Worm (Caenorhabditis elegans) whole organism, L4 larva: ENCODE data around the gene C55A6.11.
"Not testable (repeated sequence)": the region's sequence is repeated elsewhere in the genome, so short reads cannot be mapped to it uniquely, and the experiment has no call there.

Source experiments
- F10B5.3 ChIP-seq: sonication (generic microtip); optimal IDR thresholded peaks from 2 replicates; lab custom pipeline; 2016; ENCODE audit warnings: mild to moderate bottlenecking, missing genetic modification characterization, missing compliant biosample characterization
- F26F4.8 ChIP-seq: fragments of 200-800 bp; sonication (Bioruptor generic); conservative IDR thresholded peaks from 2 replicates; pipeline ENCODE4 v1.3.6; 2022; ENCODE audit warnings: missing genetic modification characterization, missing compliant biosample characterization
- R02D3.7 ChIP-seq: fragments of 150-350 bp; sonication (generic microtip); optimal IDR thresholded peaks from 3 replicates; lab custom pipeline; 2014; ENCODE audit warnings: missing biosample characterization, missing genetic modification characterization
- T26A8.4 ChIP-seq: fragments of 200-800 bp; sonication (Bioruptor generic); IDR thresholded peaks from 2 replicates; pipeline ENCODE4 v1.3.6; 2022; ENCODE audit warnings: missing genetic modification characterization, missing compliant biosample characterization
- Y48G9A.11 ChIP-seq: fragments of 200-800 bp; sonication (Bioruptor generic); IDR thresholded peaks from 2 replicates; pipeline ENCODE4 v1.3.6; 2022; ENCODE audit warnings: missing genetic modification reagents, missing genetic modification characterization, missing compliant biosample characterization
- Y75B8A.6 ChIP-seq: fragments of 200-800 bp; sonication (Bioruptor generic); IDR thresholded peaks from 2 replicates; pipeline ENCODE4 v1.3.6; 2022; ENCODE audit warnings: missing genetic modification reagents, missing genetic modification characterization, missing compliant biosample characterization
- arid-1 ChIP-seq: fragments of 200-800 bp; sonication (Bioruptor generic); conservative IDR thresholded peaks from 2 replicates; pipeline ENCODE4 v1.3.6; 2022; ENCODE audit warnings: missing genetic modification reagents, missing genetic modification characterization, missing compliant biosample characterization
- ceh-28 ChIP-seq: fragments of 150-350 bp; optimal IDR thresholded peaks from 2 replicates; lab custom pipeline; 2014; ENCODE audit warnings: missing biosample characterization, missing genetic modification reagents, missing genetic modification characterization
- ceh-32 ChIP-seq: sonication (generic microtip); optimal IDR thresholded peaks from 2 replicates; lab custom pipeline; 2016; ENCODE audit warnings: mild to moderate bottlenecking, missing genetic modification characterization, missing compliant biosample characterization; ENCODE audit not compliant: poor library complexity
- ceh-82 ChIP-seq: sonication (generic microtip); optimal IDR thresholded peaks from 2 replicates; lab custom pipeline; 2017; ENCODE audit warnings: missing biosample characterization, missing genetic modification characterization
- cey-2 ChIP-seq: sonication (generic microtip); optimal IDR thresholded peaks from 3 replicates; lab custom pipeline; 2017; ENCODE audit warnings: missing genetic modification characterization, mild to moderate bottlenecking, missing compliant biosample characterization, antibody characterized with exemption, borderline replicate concordance; ENCODE audit not compliant: insufficient read depth
- ctbp-1 ChIP-seq: fragments of 200-800 bp; sonication (Bioruptor generic); IDR thresholded peaks from 2 replicates; pipeline ENCODE4 v1.3.6; 2022; ENCODE audit warnings: missing genetic modification reagents, missing genetic modification characterization, missing compliant biosample characterization
- daf-12 ChIP-seq: fragments of 150-350 bp; optimal IDR thresholded peaks from 2 replicates; lab custom pipeline; 2014; ENCODE audit warnings: missing biosample characterization, missing genetic modification reagents, missing genetic modification characterization
- daf-8 ChIP-seq: fragments of 200-800 bp; sonication (Bioruptor generic); IDR thresholded peaks from 2 replicates; pipeline ENCODE4 v1.3.6; 2022; ENCODE audit warnings: missing genetic modification characterization, missing compliant biosample characterization
- dmd-8 ChIP-seq: fragments of 200-800 bp; sonication (Bioruptor generic); IDR thresholded peaks from 2 replicates; pipeline ENCODE4 v1.3.6; 2022; ENCODE audit warnings: missing genetic modification characterization, missing compliant biosample characterization
- fkh-10 ChIP-seq: fragments of 150-350 bp; optimal IDR thresholded peaks from 2 replicates; lab custom pipeline; 2014; ENCODE audit warnings: missing biosample characterization, missing genetic modification reagents, missing genetic modification characterization
- gei-8 ChIP-seq: fragments of 200-800 bp; sonication (Bioruptor generic); optimal IDR thresholded peaks from 2 replicates; lab custom pipeline; 2018; ENCODE audit warnings: mild to moderate bottlenecking, missing genetic modification characterization, missing compliant biosample characterization
- hlh-30 ChIP-seq: sonication (generic microtip); optimal IDR thresholded peaks from 2 replicates; lab custom pipeline; 2017; ENCODE audit warnings: antibody characterized with exemption, mild to moderate bottlenecking, missing genetic modification characterization, missing compliant biosample characterization; ENCODE audit not compliant: insufficient read depth
- lin-15B ChIP-seq: fragments of 150-350 bp; sonication (generic microtip); optimal IDR thresholded peaks from 3 replicates; lab custom pipeline; 2014; ENCODE audit warnings: missing biosample characterization, missing genetic modification characterization
- lsy-2 ChIP-seq, 2 experiments: fragments of 150-350 bp in 1 of 2; sonication (generic microtip) in 1 of 2; optimal IDR thresholded peaks; 2 replicates each; lab custom pipeline; 2014 to 2017; ENCODE audit warnings: missing biosample characterization in 2 of 2, missing genetic modification characterization in 2 of 2
- mdl-1 ChIP-seq, 2 experiments: fragments of 150-350 bp in 1 of 2; sonication (generic microtip) in 1 of 2; optimal IDR thresholded peaks; 2 replicates each; lab custom pipeline; 2014 to 2017; ENCODE audit warnings: missing biosample characterization in 2 of 2, missing genetic modification characterization in 2 of 2
- mes-2 ChIP-seq: sonication (generic microtip); optimal IDR thresholded peaks from 2 replicates; lab custom pipeline; 2016; ENCODE audit warnings: missing genotype, mild to moderate bottlenecking, missing genetic modification characterization, missing compliant biosample characterization; ENCODE audit not compliant: poor library complexity, severe bottlenecking
- mxl-2 ChIP-seq: fragments of 200-800 bp; sonication (Bioruptor generic); conservative IDR thresholded peaks from 2 replicates; pipeline ENCODE4 v1.3.6; 2022; ENCODE audit warnings: missing genetic modification reagents, missing genetic modification characterization, missing compliant biosample characterization
- nhr-102 ChIP-seq: sonication (generic microtip); optimal IDR thresholded peaks from 2 replicates; lab custom pipeline; 2016; ENCODE audit warnings: mild to moderate bottlenecking, missing genetic modification characterization, moderate library complexity, missing compliant biosample characterization
- nhr-77 ChIP-seq: fragments of 150-350 bp; optimal IDR thresholded peaks from 2 replicates; lab custom pipeline; 2014; ENCODE audit warnings: missing biosample characterization, missing genetic modification characterization
- php-3 ChIP-seq: fragments of 200-800 bp; sonication (Bioruptor generic); IDR thresholded peaks from 2 replicates; pipeline ENCODE4 v1.3.6; 2022; ENCODE audit warnings: missing genetic modification reagents, missing genetic modification characterization, missing compliant biosample characterization
- sdz-12 ChIP-seq: fragments of 200-800 bp; sonication (Bioruptor generic); optimal IDR thresholded peaks from 2 replicates; lab custom pipeline; 2018; ENCODE audit warnings: mild to moderate bottlenecking, missing genetic modification characterization, missing compliant biosample characterization
- set-16 ChIP-seq: fragments of 200-800 bp; sonication (Bioruptor generic); IDR thresholded peaks from 2 replicates; pipeline ENCODE4 v1.3.6; 2022; ENCODE audit warnings: missing genetic modification reagents, missing genetic modification characterization, missing compliant biosample characterization
- skn-1 ChIP-seq: fragments of 150-350 bp; optimal IDR thresholded peaks from 2 replicates; lab custom pipeline; 2014; ENCODE audit warnings: missing biosample characterization, missing genetic modification characterization
- spr-1 ChIP-seq: sonication (generic microtip); optimal IDR thresholded peaks from 2 replicates; lab custom pipeline; 2016; ENCODE audit warnings: mild to moderate bottlenecking, missing genetic modification characterization, missing compliant biosample characterization
- unc-130 ChIP-seq: sonication (generic microtip); optimal IDR thresholded peaks from 2 replicates; lab custom pipeline; 2016; ENCODE audit warnings: missing genetic modification reagents, missing genetic modification characterization, missing compliant biosample characterization
- unc-62 ChIP-seq, 3 experiments: fragments of 150-350 bp in 1 of 3; sonication (generic microtip); optimal IDR thresholded peaks in 2 of 3; peaks in 1 of 3; 1 replicate in 1 of 3; 2 replicates in 2 of 3; lab custom pipeline; 2014 to 2017; ENCODE audit warnings: missing biosample characterization in 3 of 3, missing genetic modification characterization in 3 of 3, missing genetic modification reagents in 3 of 3, missing genotype in 1 of 3

Gene C55A6.11

ce11 chrV:11480734-11481133 lies 39.6 kb upstream of the C55A6.11 start, which contains the start of gene T11F9.14:
Gene T11F9.14, minus strand, starts transcription at chrV:11480834.
- not testable (repeated sequence) for TF ChIP-seq arid-1 (GFP tag; lab: Robert Waterston, UW); skn-1; cey-2 (tag; lab: Kevin White, UChicago)

DNA sequence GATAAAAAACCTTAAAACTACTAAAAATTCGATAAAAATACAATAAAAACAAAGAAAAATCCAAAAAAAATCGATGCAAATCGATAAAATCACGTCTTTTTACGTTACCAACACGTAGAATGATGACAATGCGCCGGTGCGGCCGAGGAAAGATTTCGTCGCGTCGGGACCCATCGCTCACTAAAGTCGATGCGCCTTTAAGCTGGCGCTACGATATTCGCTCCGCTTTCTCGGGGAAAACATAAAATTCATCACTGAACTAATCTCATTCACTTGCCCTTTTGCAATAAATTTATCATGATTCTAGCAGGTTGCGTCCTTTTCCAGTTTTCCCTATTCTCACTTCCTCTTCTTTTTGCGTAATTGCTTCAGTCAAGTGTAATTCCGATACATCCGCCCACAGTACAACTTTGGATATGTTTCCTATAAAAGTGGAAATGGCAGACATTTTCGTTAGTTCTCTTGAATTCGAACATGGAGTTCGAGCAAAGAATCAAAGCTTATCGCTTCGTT lies 36.7 kb upstream of the C55A6.11 start, which contains the start of gene col-157:
Gene col-157, plus strand, starts transcription at position 463 of the 513 bp plus-strand sequence.
- not testable (repeated sequence) for TF ChIP-seq unc-62 (GFP tag; optimal IDR thresholded peaks at IDR 0.05 in 1 of 2; lab: Kevin White, UChicago); unc-62 (tag; optimal IDR thresholded peaks at IDR 0.05; lab: Kevin White, UChicago); ctbp-1; T26A8.4 (GFP tag; lab: Robert Waterston, UW)
- TF ChIP-seq, all 104 proteins: peak for 0; not testable (repeated sequence) for 104

DNA sequence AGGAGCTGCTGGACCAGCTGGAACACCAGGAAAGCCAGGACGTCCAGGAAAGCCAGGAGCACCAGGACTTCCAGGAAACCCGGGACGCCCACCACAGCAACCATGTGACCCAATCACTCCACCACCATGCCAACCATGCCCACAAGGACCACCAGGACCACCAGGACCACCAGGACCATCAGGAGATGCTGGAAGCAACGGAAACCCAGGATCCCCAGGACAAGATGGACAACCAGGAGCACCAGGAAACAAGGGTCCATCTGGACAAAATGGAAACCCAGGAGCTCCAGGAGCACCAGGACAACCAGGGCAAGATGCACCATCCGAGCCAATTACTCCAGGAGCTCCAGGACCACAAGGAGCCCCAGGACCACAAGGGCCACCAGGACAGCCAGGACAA lies 35.9 kb upstream of the C55A6.11 start:
- TF ChIP-seq daf-12 (no peak), set-16 (GFP tag; lab: Robert Waterston, UW) (peak; percentile 87)

ce11 chrV:11485558-11485957 lies 34.8 kb upstream of the C55A6.11 start, which contains the start of gene srh-1:
Gene srh-1, plus strand, starts transcription at chrV:11485858.
- TF ChIP-seq nhr-77 (tag; lab: Kevin White, UChicago) (no peak), T26A8.4 (GFP tag; lab: Robert Waterston, UW) (no peak), dmd-8 (no peak), mxl-2 (GFP tag; lab: Robert Waterston, UW) (no peak), F26F4.8 (GFP tag; lab: Robert Waterston, UW) (no peak), ceh-32 (no peak), Y48G9A.11 (GFP tag; lab: Robert Waterston, UW) (no peak), php-3 (GFP tag; lab: Robert Waterston, UW) (no peak), nhr-102 (tag; lab: Kevin White, UChicago) (no peak), daf-8 (GFP tag; lab: Robert Waterston, UW) (no peak), R02D3.7 (tag; lab: Kevin White, UChicago) (no peak), lin-15B (no peak)

ce11 chrV:11486680-11487079 lies 33.6 kb upstream of the C55A6.11 start, which contains the start of gene T11F9.10:
Gene T11F9.10, plus strand, starts transcription at chrV:11486980.
- no peak for TF ChIP-seq ceh-82
- no peak for TF ChIP-seq unc-130
- TF ChIP-seq T26A8.4 (GFP tag; lab: Robert Waterston, UW): no peak
- TF ChIP-seq Y75B8A.6 (GFP tag; lab: Robert Waterston, UW): no peak
- TF ChIP-seq F10B5.3: no peak
- TF ChIP-seq ceh-28: no peak
- TF ChIP-seq mdl-1 (tag; optimal IDR thresholded peaks at IDR 0.05; lab: Kevin White, UChicago): no peak
- TF ChIP-seq arid-1 (GFP tag; lab: Robert Waterston, UW): no peak
- no peak for TF ChIP-seq spr-1 (tag; lab: Kevin White, UChicago)
- no peak for TF ChIP-seq mes-2
- TF ChIP-seq gei-8 (GFP tag; lab: Kevin White, UChicago): no peak
- no peak for TF ChIP-seq lsy-2 (tag; optimal IDR thresholded peaks at IDR 0.05; lab: Kevin White, UChicago)
- no peak for TF ChIP-seq skn-1
- TF ChIP-seq Y48G9A.11 (GFP tag; lab: Robert Waterston, UW): no peak
- no peak for TF ChIP-seq hlh-30 (tag; lab: Kevin White, UChicago)
- no peak for TF ChIP-seq sdz-12
- TF ChIP-seq fkh-10 (GFP tag; lab: Kevin White, UChicago): no peak
